Worm (Caenorhabditis elegans): ENCODE measurements around the gene dpyd-1.

dpyd-1 gene

ce11 chrX:5447941-5448340, 19.7 kb upstream of the dpyd-1 start, which contains the start of gene C25F6.8:
Gene C25F6.8, plus strand, starts transcription at chrX:5448241.
- TF ChIP-seq ZK546.5 (tag; optimal IDR thresholded peaks at IDR 0.05) = no peak
- no peak for TF ChIP-seq aha-1 (tag)
- no peak for TF ChIP-seq unc-130 (GFP tag; optimal IDR thresholded peaks at IDR 0.05)
- TF ChIP-seq duxl-1 (tag; optimal IDR thresholded peaks at IDR 0.05; ENCODE audit: poor library complexity) = no peak

- TF ChIP-seq ama-1 (optimal IDR thresholded peaks at IDR 0.05) (no peak), daf-16 (GFP tag; optimal IDR thresholded peaks at IDR 0.05) (peak in 1 of 2 experiments; percentile 61), daf-16 (tag; optimal IDR thresholded peaks at IDR 0.05) (peak; percentile 57), cey-2 (tag; optimal IDR thresholded peaks at IDR 0.05; ENCODE audit: borderline replicate concordance, insufficient read depth) (no peak), pqm-1 (tag; optimal IDR thresholded peaks at IDR 0.05) (no peak), arid-1 (GFP tag; conservative IDR thresholded peaks at IDR 0.05) (peak; percentile 49; the same call in 1 of the 2 replicates), ceh-28 (tag; optimal IDR thresholded peaks at IDR 0.05) (no peak), daf-12 (tag; optimal IDR thresholded peaks at IDR 0.05) (no peak), zip-11 (GFP tag; IDR thresholded peaks at IDR 0.05) (no peak), ceh-82 (tag; optimal IDR thresholded peaks at IDR 0.05) (no peak), nhr-41 (GFP tag; IDR thresholded peaks at IDR 0.05) (peak; percentile 61; the same call in 1 of the 2 replicates), R02D3.7 (tag; optimal IDR thresholded peaks at IDR 0.05) (no peak), aha-1 (tag) (peak; percentile 6), F26F4.8 (GFP tag; conservative IDR thresholded peaks at IDR 0.05) (no peak), nhr-10 (tag; optimal IDR thresholded peaks at IDR 0.05) (no peak), nhr-237 (tag; optimal IDR thresholded peaks at IDR 0.05) (no peak), hmg-1.1 (GFP tag; IDR thresholded peaks at IDR 0.05) (no peak), gei-8 (GFP tag; optimal IDR thresholded peaks at IDR 0.05) (no peak), dmd-8 (GFP tag; IDR thresholded peaks at IDR 0.05) (no peak), saeg-2 (GFP tag; IDR thresholded peaks at IDR 0.05) (no peak), mdt-29 (GFP tag; IDR thresholded peaks at IDR 0.05) (no peak), Y105C5A.15 (GFP tag; IDR thresholded peaks at IDR 0.05) (no peak), mep-1 (tag; optimal IDR thresholded peaks at IDR 0.05) (no peak), dmd-6 (GFP tag; IDR thresholded peaks at IDR 0.05) (no peak; the same call in 1 of the 2 replicates), unc-130 (GFP tag; optimal IDR thresholded peaks at IDR 0.05) (peak; percentile 29), zfp-3 (GFP tag; conservative IDR thresholded peaks at IDR 0.05) (no peak), egl-43 (GFP tag; IDR thresholded peaks at IDR 0.05) (no peak), snpc-4 (tag; optimal IDR thresholded peaks at IDR 0.05) (no peak), Y75B8A.6 (GFP tag; IDR thresholded peaks at IDR 0.05) (no peak), mdl-1 (tag; optimal IDR thresholded peaks at IDR 0.05) (no peak), dve-1 (tag; optimal IDR thresholded peaks at IDR 0.05; ENCODE audit: insufficient read depth) (peak; percentile 54), lin-15B (tag; optimal IDR thresholded peaks at IDR 0.05) (no peak), ZK546.5 (tag; optimal IDR thresholded peaks at IDR 0.05) (no peak), madf-5 (GFP tag; IDR thresholded peaks at IDR 0.05) (0 out of 4 replicates have a peak, but pooled peaks of 1 of the 2 experiments have one; percentile 33), duxl-1 (tag; optimal IDR thresholded peaks at IDR 0.05; ENCODE audit: poor library complexity) (peak; percentile 11), rbr-2 (tag; optimal IDR thresholded peaks at IDR 0.05) (no peak), F49E8.2 (tag; optimal IDR thresholded peaks at IDR 0.05; ENCODE audit: borderline replicate concordance) (no peak), lin-13 (GFP tag; optimal IDR thresholded peaks at IDR 0.05) (no peak), fkh-10 (GFP tag; optimal IDR thresholded peaks at IDR 0.05) (no peak), lin-38 (GFP tag; IDR thresholded peaks at IDR 0.05) (no peak), nhr-77 (tag; optimal IDR thresholded peaks at IDR 0.05) (no peak), nhr-102 (tag; optimal IDR thresholded peaks at IDR 0.05) (no peak), nhr-6 (tag; optimal IDR thresholded peaks at IDR 0.05) (peak; percentile 63), ztf-7 (tag; optimal IDR thresholded peaks at IDR 0.05) (no peak), pha-4 (GFP tag; IDR thresholded peaks at IDR 0.05) (peak; percentile 68; the same call in 1 of the 2 replicates), pha-4 (tag; optimal IDR thresholded peaks at IDR 0.05) (no peak), lim-7 (GFP tag; IDR thresholded peaks at IDR 0.05) (peak; percentile 84), fos-1 (tag; optimal IDR thresholded peaks at IDR 0.05) (no peak), lir-3 (tag; optimal IDR thresholded peaks at IDR 0.05) (no peak)
Observed at ce11 chrX:5450773-5451447, 16.8 kb upstream of the dpyd-1 start, which contains the start of gene C25F6.6. Gene C25F6.6, minus strand, starts transcription at chrX:5450823.

Measured in whole organism, L4 larva.